Fruit fly (Drosophila melanogaster) whole organism, embryonic: ENCODE measurements around the gene CG18135.

Source experiments
- CG14965 ChIP-seq: fragments of 200-800 bp; sonication (Bioruptor generic); optimal IDR thresholded peaks from 2 replicates; lab custom pipeline; 2016; ENCODE audit warnings: missing biosample characterization, missing genetic modification characterization, borderline replicate concordance
- CG4424 ChIP-seq: fragments of 200-800 bp; sonication (Bioruptor generic); optimal IDR thresholded peaks from 3 replicates; lab custom pipeline; 2016; ENCODE audit warnings: missing biosample characterization, missing genetic modification characterization
- CG8924 ChIP-seq: fragments of 200-800 bp; optimal IDR thresholded peaks from 3 replicates; lab custom pipeline; 2019; ENCODE audit warnings: missing biosample characterization, mild to moderate bottlenecking, missing genetic modification characterization, moderate library complexity
- CrebB ChIP-seq: fragments of 200-800 bp; sonication (Bioruptor generic); optimal IDR thresholded peaks from 3 replicates; lab custom pipeline; 2018; ENCODE audit warnings: missing biosample characterization, mild to moderate bottlenecking, missing genetic modification characterization
- Fer1 ChIP-seq: fragments of 200-800 bp; sonication (Bioruptor generic); optimal IDR thresholded peaks from 2 replicates; lab custom pipeline; 2017; ENCODE audit warnings: missing biosample characterization, mild to moderate bottlenecking, missing genetic modification characterization
- Fer2 ChIP-seq: fragments of 200-800 bp; sonication (Bioruptor generic); optimal IDR thresholded peaks from 2 replicates; lab custom pipeline; 2018; ENCODE audit warnings: missing biosample characterization, mild to moderate bottlenecking, missing genetic modification characterization, moderate library complexity
- Hr51 ChIP-seq, 2 experiments: fragments of 200-800 bp; sonication (Bioruptor generic); optimal IDR thresholded peaks; 2 replicates in 1 of 2; 3 replicates in 1 of 2; lab custom pipeline; 2016 to 2018; ENCODE audit warnings: missing biosample characterization in 2 of 2, missing genetic modification characterization in 2 of 2, mild to moderate bottlenecking in 1 of 2, moderate library complexity in 1 of 2
- MESR4 ChIP-seq: fragments of 200-800 bp; sonication (Bioruptor generic); optimal IDR thresholded peaks from 2 replicates; lab custom pipeline; 2018; ENCODE audit warnings: missing biosample characterization, mild to moderate bottlenecking, missing genetic modification characterization, moderate library complexity
- MTF-1 ChIP-seq: fragments of 200-800 bp; sonication (Bioruptor generic); optimal IDR thresholded peaks from 2 replicates; lab custom pipeline; 2018; ENCODE audit warnings: missing biosample characterization, mild to moderate bottlenecking, missing genetic modification characterization, borderline replicate concordance
- NfI ChIP-seq: fragments of 200-800 bp; sonication (Bioruptor generic); optimal IDR thresholded peaks from 3 replicates; lab custom pipeline; 2018; ENCODE audit warnings: missing biosample characterization, mild to moderate bottlenecking, missing genetic modification characterization, moderate library complexity
- crp ChIP-seq, 2 experiments: fragments of 200-800 bp; sonication (Bioruptor generic); optimal IDR thresholded peaks; 2 replicates in 1 of 2; 3 replicates in 1 of 2; lab custom pipeline; 2017; ENCODE audit warnings: missing biosample characterization in 2 of 2, missing genetic modification characterization in 2 of 2, mild to moderate bottlenecking in 1 of 2, moderate library complexity in 1 of 2
- fru ChIP-seq: fragments of >200 bp; optimal IDR thresholded peaks from 2 replicates; lab custom pipeline; 2017
- unc-4 ChIP-seq: fragments of 200-800 bp; sonication (Bioruptor generic); IDR thresholded peaks from 2 replicates; pipeline ENCODE4 v1.3.6; 2022; ENCODE audit warnings: missing biosample characterization, missing genetic modification characterization; ENCODE audit not compliant: partially characterized antibody

dm6 chr3L:19020467-19020866 lies 22.4 kb upstream of the CG18135 start:
- TF ChIP-seq NfI (GFP tag; lab: Kevin White, UChicago) (no peak), Fer1 (GFP tag; lab: Kevin White, UChicago) (no peak), Fer2 (tag; lab: Kevin White, UChicago) (no peak), MESR4 (GFP tag; lab: Kevin White, UChicago) (no peak), CG8924 (tag; lab: Kevin White, UChicago) (no peak), CrebB (no peak), CG4424 (GFP tag; lab: Kevin White, UChicago) (no peak), CG14965 (GFP tag; lab: Kevin White, UChicago) (no peak), MTF-1 (GFP tag; lab: Kevin White, UChicago) (no peak), fru (no peak), crp (GFP tag; optimal IDR thresholded peaks at IDR 0.05; lab: Kevin White, UChicago) (no peak), Hr51 (GFP tag; optimal IDR thresholded peaks at IDR 0.05; lab: Kevin White, UChicago) (no peak), unc-4 (GFP tag; lab: Robert Waterston, UW) (no peak)
